Worm (Caenorhabditis elegans) whole organism, late embryonic: Measurements from ENCODE around the gene spin-3.

Experiments used
- C08G9.2 ChIP-seq: sonication (generic microtip); optimal IDR thresholded peaks from 2 replicates; lab custom pipeline; 2016; ENCODE audit warnings: mild to moderate bottlenecking, missing genetic modification characterization, moderate library complexity, missing compliant biosample characterization
- C38D4.7 ChIP-seq: fragments of 200-800 bp; sonication (Bioruptor generic); optimal IDR thresholded peaks from 2 replicates; lab custom pipeline; 2018; ENCODE audit warnings: mild to moderate bottlenecking, missing genetic modification characterization, moderate library complexity, missing compliant biosample characterization
- K02D7.2 ChIP-seq: sonication (generic microtip); optimal IDR thresholded peaks from 2 replicates; lab custom pipeline; 2017; ENCODE audit warnings: mild to moderate bottlenecking, missing genetic modification characterization, missing compliant biosample characterization
- Y22D7AL.16 ChIP-seq: sonication (generic microtip); optimal IDR thresholded peaks from 2 replicates; lab custom pipeline; 2016; ENCODE audit warnings: missing genetic modification characterization, missing compliant biosample characterization
- ama-1 ChIP-seq: fragments of 150-350 bp; optimal IDR thresholded peaks from 2 replicates; lab custom pipeline; 2014
- ceh-14 ChIP-seq: sonication (generic microtip); optimal IDR thresholded peaks from 2 replicates; lab custom pipeline; 2016; ENCODE audit warnings: missing genotype, missing genetic modification characterization, missing compliant biosample characterization
- ceh-18 ChIP-seq: sonication (generic microtip); optimal IDR thresholded peaks from 2 replicates; lab custom pipeline; 2016; ENCODE audit warnings: missing genetic modification characterization, missing compliant biosample characterization
- ceh-19 ChIP-seq: fragments of 200-800 bp; sonication (Bioruptor generic); optimal IDR thresholded peaks from 2 replicates; lab custom pipeline; 2018; ENCODE audit warnings: mild to moderate bottlenecking, missing genetic modification characterization, missing compliant biosample characterization
- ceh-2 ChIP-seq: sonication (generic microtip); optimal IDR thresholded peaks from 2 replicates; lab custom pipeline; 2016; ENCODE audit warnings: missing genotype, missing genetic modification characterization, missing compliant biosample characterization
- ceh-24 ChIP-seq: sonication (generic microtip); optimal IDR thresholded peaks from 2 replicates; lab custom pipeline; 2016; ENCODE audit warnings: mild to moderate bottlenecking, missing genetic modification characterization, missing compliant biosample characterization
- ceh-30 ChIP-seq: fragments of 150-350 bp; optimal IDR thresholded peaks from 2 replicates; lab custom pipeline; 2014; ENCODE audit warnings: missing biosample characterization, missing genetic modification characterization
- ceh-31 ChIP-seq: sonication (generic microtip); optimal IDR thresholded peaks from 2 replicates; lab custom pipeline; 2016; ENCODE audit warnings: missing genetic modification characterization, missing compliant biosample characterization
- ceh-34 ChIP-seq: sonication (generic microtip); optimal IDR thresholded peaks from 2 replicates; lab custom pipeline; 2016; ENCODE audit warnings: mild to moderate bottlenecking, missing genetic modification characterization, missing compliant biosample characterization
- ceh-45 ChIP-seq: fragments of 200-800 bp; sonication (Bioruptor generic); IDR thresholded peaks from 2 replicates; pipeline ENCODE4 v1.3.6; 2022; ENCODE audit warnings: missing genetic modification reagents, missing genetic modification characterization, missing compliant biosample characterization
- ceh-6 ChIP-seq: fragments of 200-800 bp; sonication (Bioruptor generic); optimal IDR thresholded peaks from 2 replicates; lab custom pipeline; 2018; ENCODE audit warnings: mild to moderate bottlenecking, missing genetic modification characterization, missing compliant biosample characterization
- ceh-9 ChIP-seq: sonication (generic microtip); optimal IDR thresholded peaks from 2 replicates; lab custom pipeline; 2016; ENCODE audit warnings: mild to moderate bottlenecking, missing genetic modification characterization, inconsistent platforms, missing compliant biosample characterization
- che-1 ChIP-seq: sonication (generic microtip); optimal IDR thresholded peaks from 2 replicates; lab custom pipeline; 2016; ENCODE audit warnings: mild to moderate bottlenecking, missing genetic modification characterization, missing compliant biosample characterization
- dmd-4 ChIP-seq: sonication (generic microtip); optimal IDR thresholded peaks from 2 replicates; lab custom pipeline; 2016; ENCODE audit warnings: borderline replicate concordance, missing genetic modification characterization, missing compliant biosample characterization
- eyg-1 ChIP-seq: sonication (generic microtip); optimal IDR thresholded peaks from 2 replicates; lab custom pipeline; 2016; ENCODE audit warnings: missing genotype, missing genetic modification characterization, missing compliant biosample characterization
- fkh-10 ChIP-seq: fragments of 150-350 bp; optimal IDR thresholded peaks from 2 replicates; lab custom pipeline; 2014; ENCODE audit warnings: missing biosample characterization, missing genetic modification reagents, missing genetic modification characterization
- gmeb-2 ChIP-seq: sonication (generic microtip); optimal IDR thresholded peaks from 2 replicates; lab custom pipeline; 2016; ENCODE audit warnings: missing genetic modification characterization, inconsistent platforms, missing compliant biosample characterization
- hlh-13 ChIP-seq: fragments of 200-800 bp; sonication (Bioruptor generic); optimal IDR thresholded peaks from 2 replicates; lab custom pipeline; 2018; ENCODE audit warnings: mild to moderate bottlenecking, missing genetic modification characterization, missing compliant biosample characterization
- hlh-15 ChIP-seq: sonication (generic microtip); optimal IDR thresholded peaks from 2 replicates; lab custom pipeline; 2016; ENCODE audit warnings: missing genetic modification characterization, missing compliant biosample characterization
- hlh-30 ChIP-seq: sonication (generic microtip); optimal IDR thresholded peaks from 2 replicates; lab custom pipeline; 2017; ENCODE audit warnings: antibody characterized with exemption, missing genetic modification characterization, missing compliant biosample characterization; ENCODE audit not compliant: insufficient read depth
- hlh-6 ChIP-seq: sonication (generic microtip); optimal IDR thresholded peaks from 2 replicates; lab custom pipeline; 2016; ENCODE audit warnings: missing genotype, missing genetic modification characterization, missing compliant biosample characterization
- lin-11 ChIP-seq: fragments of 200-800 bp; sonication (Bioruptor generic); optimal IDR thresholded peaks from 2 replicates; lab custom pipeline; 2018; ENCODE audit warnings: mild to moderate bottlenecking, missing genetic modification characterization, missing compliant biosample characterization
- madf-2 ChIP-seq: sonication (generic microtip); optimal IDR thresholded peaks from 2 replicates; lab custom pipeline; 2017; ENCODE audit warnings: missing genetic modification characterization, missing compliant biosample characterization
- nhr-11 ChIP-seq: fragments of 150-350 bp; optimal IDR thresholded peaks from 2 replicates; lab custom pipeline; 2014; ENCODE audit warnings: missing biosample characterization, missing genetic modification characterization
- nhr-232 ChIP-seq: sonication (generic microtip); optimal IDR thresholded peaks from 2 replicates; lab custom pipeline; 2016; ENCODE audit warnings: missing genetic modification characterization, missing compliant biosample characterization
- npax-4 ChIP-seq: sonication (generic microtip); optimal IDR thresholded peaks from 2 replicates; lab custom pipeline; 2016; ENCODE audit warnings: missing genetic modification characterization, missing compliant biosample characterization
- odd-2 ChIP-seq: sonication (generic microtip); optimal IDR thresholded peaks from 2 replicates; lab custom pipeline; 2017; ENCODE audit warnings: antibody characterized with exemption, mild to moderate bottlenecking, missing genetic modification characterization, missing compliant biosample characterization
- pat-9 ChIP-seq: fragments of 200-800 bp; sonication (Bioruptor generic); optimal IDR thresholded peaks from 2 replicates; lab custom pipeline; 2018; ENCODE audit warnings: mild to moderate bottlenecking, missing genetic modification characterization, moderate library complexity, missing compliant biosample characterization
- pax-1 ChIP-seq: fragments of 150-350 bp; optimal IDR thresholded peaks from 2 replicates; lab custom pipeline; 2014; ENCODE audit warnings: missing biosample characterization, missing genetic modification characterization
- pha-2 ChIP-seq: sonication (generic microtip); optimal IDR thresholded peaks from 2 replicates; lab custom pipeline; 2017; ENCODE audit warnings: mild to moderate bottlenecking, missing genetic modification characterization, missing compliant biosample characterization
- pha-4 ChIP-seq: fragments of 150-350 bp; optimal IDR thresholded peaks from 2 replicates; lab custom pipeline; 2018; ENCODE audit warnings: missing biosample characterization, missing genetic modification reagents, missing genetic modification characterization
- pros-1 ChIP-seq: fragments of 150-350 bp; optimal IDR thresholded peaks from 2 replicates; lab custom pipeline; 2014; ENCODE audit warnings: missing biosample characterization, missing genetic modification reagents, missing genetic modification characterization
- ref-2 ChIP-seq: sonication (generic microtip); optimal IDR thresholded peaks from 2 replicates; lab custom pipeline; 2016; ENCODE audit warnings: missing genetic modification characterization, missing compliant biosample characterization
- rnt-1 ChIP-seq: sonication (generic microtip); optimal IDR thresholded peaks from 2 replicates; lab custom pipeline; 2016; ENCODE audit warnings: missing genetic modification characterization, missing compliant biosample characterization
- sox-2 ChIP-seq: fragments of 200-800 bp; sonication (Bioruptor generic); IDR thresholded peaks from 2 replicates; pipeline ENCODE4 v1.3.6; 2022; ENCODE audit warnings: missing genetic modification reagents, missing genetic modification characterization, missing compliant biosample characterization
- syd-9 ChIP-seq: sonication (generic microtip); optimal IDR thresholded peaks from 2 replicates; lab custom pipeline; 2016; ENCODE audit warnings: mild to moderate bottlenecking, missing genetic modification characterization, moderate library complexity, missing compliant biosample characterization
- tbx-7 ChIP-seq: sonication (generic microtip); optimal IDR thresholded peaks from 2 replicates; lab custom pipeline; 2016; ENCODE audit warnings: missing genotype, missing genetic modification characterization, missing compliant biosample characterization
- ttx-3 ChIP-seq: sonication (generic microtip); optimal IDR thresholded peaks from 2 replicates; lab custom pipeline; 2016; ENCODE audit warnings: missing genetic modification reagents, missing genetic modification characterization, missing compliant biosample characterization
- unc-3 ChIP-seq, 2 experiments: fragments of 200-800 bp in 1 of 2; sonication (Bioruptor generic) in 1 of 2; sonication (generic microtip) in 1 of 2; conservative IDR thresholded peaks in 1 of 2; optimal IDR thresholded peaks in 1 of 2; 2 replicates each; pipeline versions ENCODE4 v1.3.6 to Lab custom; 2016 to 2022; ENCODE audit warnings: missing compliant biosample characterization in 2 of 2, missing genetic modification characterization in 2 of 2, missing genetic modification reagents in 1 of 2
- unc-42 ChIP-seq: sonication (generic microtip); optimal IDR thresholded peaks from 2 replicates; lab custom pipeline; 2016; ENCODE audit warnings: missing genotype, missing genetic modification characterization, missing compliant biosample characterization
- unc-55 ChIP-seq: sonication (generic microtip); optimal IDR thresholded peaks from 2 replicates; lab custom pipeline; 2017; ENCODE audit warnings: missing biosample characterization, missing genetic modification reagents, missing genetic modification characterization
- unc-86 ChIP-seq: sonication (generic microtip); optimal IDR thresholded peaks from 2 replicates; lab custom pipeline; 2016; ENCODE audit warnings: missing genetic modification characterization, missing compliant biosample characterization
- zip-5 ChIP-seq: sonication (generic microtip); optimal IDR thresholded peaks from 2 replicates; lab custom pipeline; 2016; ENCODE audit warnings: missing genetic modification characterization, missing compliant biosample characterization
- ztf-16 ChIP-seq: sonication (generic microtip); optimal IDR thresholded peaks from 2 replicates; lab custom pipeline; 2017; ENCODE audit warnings: missing genetic modification characterization, missing compliant biosample characterization

spin-3 gene

ce11 chrX:13139493-13139892 lies 9.4 kb downstream of the spin-3 start, which contains the start of gene ttr-34:
ttr-34 (plus strand) TSS chrX:13139793.
- no peak for TF ChIP-seq ceh-18 (tag; lab: Kevin White, UChicago)
- TF ChIP-seq ceh-19 (GFP tag; lab: Kevin White, UChicago) = no peak
- no peak for TF ChIP-seq odd-2 (tag; lab: Kevin White, UChicago)
- TF ChIP-seq ceh-30 (tag; lab: Kevin White, UChicago) = no peak
- TF ChIP-seq lin-11 (tag; lab: Kevin White, UChicago) = no peak
- TF ChIP-seq K02D7.2 (tag; lab: Kevin White, UChicago) = no peak
- TF ChIP-seq hlh-13 (GFP tag; lab: Kevin White, UChicago) = no peak
- no peak for TF ChIP-seq rnt-1 (tag; lab: Kevin White, UChicago)
- TF ChIP-seq C38D4.7 = no peak
- TF ChIP-seq ceh-34 (tag; lab: Kevin White, UChicago) = no peak
- no peak for TF ChIP-seq unc-3 (GFP tag; conservative IDR thresholded peaks at IDR 0.05; lab: Robert Waterston, UW)
- TF ChIP-seq unc-3 (tag; optimal IDR thresholded peaks at IDR 0.05; lab: Kevin White, UChicago) = no peak
- TF ChIP-seq pat-9 = no peak
- TF ChIP-seq gmeb-2 = no peak
- TF ChIP-seq unc-86 (tag; lab: Kevin White, UChicago) = no peak
- no peak for TF ChIP-seq Y22D7AL.16 (tag; lab: Kevin White, UChicago)
- no peak for TF ChIP-seq ama-1 (lab: Kevin White, UChicago)
- TF ChIP-seq C08G9.2 = no peak
- TF ChIP-seq, all 69 proteins: peak for 0

DNA sequence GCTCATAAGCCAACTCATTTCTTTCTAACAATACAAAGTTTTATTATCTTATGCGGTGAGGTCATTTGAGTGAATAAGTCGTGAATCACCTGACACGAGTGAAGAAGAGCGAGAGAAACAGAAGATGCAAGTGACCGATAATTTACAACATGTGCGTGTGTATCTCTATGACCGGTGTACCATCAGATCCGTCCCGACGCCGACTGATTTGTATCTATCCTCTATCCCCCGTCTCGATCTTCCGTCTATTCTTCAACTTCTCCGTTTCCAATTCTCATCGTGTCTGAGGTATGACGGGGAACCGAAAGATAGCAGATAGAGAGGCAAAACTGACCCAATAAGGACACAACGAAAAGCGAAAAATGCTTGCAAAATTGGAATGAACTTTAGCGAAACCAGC lies 11.4 kb downstream of the spin-3 start, which contains the start of gene F09A5.3:
F09A5.3 (plus strand) TSS at position 162 of the 400 bp plus-strand sequence.
- TF ChIP-seq che-1 = no peak
- TF ChIP-seq ceh-9 (tag; lab: Kevin White, UChicago) = no peak
- peak; percentile 88 for TF ChIP-seq pax-1
- TF ChIP-seq rnt-1 (tag; lab: Kevin White, UChicago) = peak; percentile 70
- TF ChIP-seq syd-9 (tag; lab: Kevin White, UChicago) = no peak
- TF ChIP-seq nhr-11 (tag; lab: Kevin White, UChicago) = no peak
- no peak for TF ChIP-seq sox-2 (GFP tag; lab: Robert Waterston, UW)
- no peak for TF ChIP-seq hlh-13 (GFP tag; lab: Kevin White, UChicago)
- TF ChIP-seq zip-5 (tag; lab: Kevin White, UChicago) = no peak
- TF ChIP-seq hlh-6 (tag; lab: Kevin White, UChicago) = no peak
- TF ChIP-seq hlh-30 (tag; lab: Kevin White, UChicago) = peak; percentile 77
- peak; percentile 48 for TF ChIP-seq unc-55 (GFP tag; lab: Kevin White, UChicago)
- TF ChIP-seq ref-2 (tag; lab: Kevin White, UChicago) = no peak
- no peak for TF ChIP-seq ceh-14
- no peak for TF ChIP-seq lin-11 (tag; lab: Kevin White, UChicago)
- TF ChIP-seq fkh-10 = no peak
- TF ChIP-seq C08G9.2 = no peak
- TF ChIP-seq unc-86 (tag; lab: Kevin White, UChicago) = no peak
- no peak for TF ChIP-seq unc-3 (GFP tag; conservative IDR thresholded peaks at IDR 0.05; lab: Robert Waterston, UW)
- TF ChIP-seq unc-3 (tag; optimal IDR thresholded peaks at IDR 0.05; lab: Kevin White, UChicago) = no peak
- no peak for TF ChIP-seq ceh-34 (tag; lab: Kevin White, UChicago)
- TF ChIP-seq madf-2 = no peak
- TF ChIP-seq ttx-3 (tag; lab: Kevin White, UChicago) = no peak
- TF ChIP-seq C38D4.7 = no peak
- TF ChIP-seq, all 69 proteins: peak for 4

DNA sequence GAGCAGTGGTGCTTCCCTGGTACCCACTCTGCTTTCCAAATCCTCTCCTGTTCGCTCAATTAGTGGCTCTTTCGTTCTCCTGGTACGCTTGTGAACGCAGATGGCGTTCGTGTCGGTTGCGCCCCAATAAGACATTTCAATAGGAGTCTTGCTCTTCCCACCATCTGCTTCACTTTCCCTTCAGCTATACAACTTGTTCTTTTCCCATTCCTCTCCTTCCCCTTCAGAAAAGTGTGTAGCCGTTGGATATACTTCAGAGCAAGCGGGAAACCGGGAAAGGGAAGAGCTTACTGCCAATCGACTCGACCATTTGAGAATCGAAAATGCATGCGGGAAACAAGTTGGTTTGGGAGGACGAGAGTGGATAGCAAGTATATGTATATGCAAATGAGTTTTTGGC lies 13.2 kb downstream of the spin-3 start:
- TF ChIP-seq che-1 (no peak), ztf-16 (no peak), ceh-45 (GFP tag; lab: Robert Waterston, UW) (no peak), ceh-6 (GFP tag; lab: Kevin White, UChicago) (peak; percentile 19), sox-2 (GFP tag; lab: Robert Waterston, UW) (no peak), ceh-24 (tag; lab: Kevin White, UChicago) (no peak), ceh-31 (tag; lab: Kevin White, UChicago) (peak; percentile 67), unc-42 (tag; lab: Kevin White, UChicago) (peak; percentile 62), hlh-15 (tag; lab: Kevin White, UChicago) (no peak), pros-1 (no peak), hlh-6 (tag; lab: Kevin White, UChicago) (no peak), C08G9.2 (no peak), syd-9 (tag; lab: Kevin White, UChicago) (no peak), hlh-30 (tag; lab: Kevin White, UChicago) (no peak), eyg-1 (no peak), ceh-2 (no peak), pha-4 (tag; lab: Kevin White, UChicago) (no peak), dmd-4 (tag; lab: Kevin White, UChicago) (no peak), nhr-232 (no peak), madf-2 (no peak), tbx-7 (no peak), pha-2 (tag; lab: Kevin White, UChicago) (no peak), npax-4 (tag; lab: Kevin White, UChicago) (no peak)
